Worm (Caenorhabditis elegans): Measurements from ENCODE around the gene ufm-1.

DNA sequence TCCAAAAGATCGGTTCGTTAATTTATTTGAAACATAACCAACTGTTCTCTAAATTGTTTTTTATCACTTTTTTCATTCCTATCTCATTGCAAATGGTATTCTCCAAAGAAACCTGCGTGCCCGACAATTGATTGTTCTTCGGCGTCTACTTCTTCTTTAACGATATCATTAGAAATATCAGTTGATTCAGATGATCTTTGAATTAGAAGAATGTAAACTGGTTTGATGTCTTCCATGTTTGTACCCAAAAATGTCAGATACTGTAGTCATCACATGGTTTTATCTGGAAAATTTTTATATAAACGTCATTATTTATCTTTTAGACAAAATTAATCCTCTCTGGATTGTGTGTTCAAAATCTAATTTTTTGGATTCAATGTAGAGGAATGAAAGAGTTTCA lies 39.0 kb downstream of the ufm-1 start:
- TF ChIP-seq nhr-120 (GFP tag; IDR thresholded peaks at IDR 0.05) = no peak
- TF ChIP-seq unc-62 (GFP tag; optimal IDR thresholded peaks at IDR 0.05) = no peak
- no peak for TF ChIP-seq K12H6.12 (tag; optimal IDR thresholded peaks at IDR 0.05)
- no peak for TF ChIP-seq ztf-25 (GFP tag; IDR thresholded peaks at IDR 0.05)
- TF ChIP-seq T07F8.4 (tag; optimal IDR thresholded peaks at IDR 0.05) = no peak
- TF ChIP-seq ceh-27 (GFP tag; optimal IDR thresholded peaks at IDR 0.05) = no peak
- TF ChIP-seq akir-1 (GFP tag; optimal IDR thresholded peaks at IDR 0.05) = no peak
- no peak for TF ChIP-seq nfyb-1 (GFP tag; IDR thresholded peaks at IDR 0.05)
- TF ChIP-seq snpc-4 (GFP tag; optimal IDR thresholded peaks at IDR 0.05) = no peak
- TF ChIP-seq snpc-4 (tag; optimal IDR thresholded peaks at IDR 0.05) = no peak
- no peak for TF ChIP-seq ekl-4 (GFP tag; IDR thresholded peaks at IDR 0.05)
- TF ChIP-seq mes-4 (tag; optimal IDR thresholded peaks at IDR 0.05) = no peak
